Fruit fly (Drosophila melanogaster): Measurements from ENCODE around the gene bel.

DNA sequence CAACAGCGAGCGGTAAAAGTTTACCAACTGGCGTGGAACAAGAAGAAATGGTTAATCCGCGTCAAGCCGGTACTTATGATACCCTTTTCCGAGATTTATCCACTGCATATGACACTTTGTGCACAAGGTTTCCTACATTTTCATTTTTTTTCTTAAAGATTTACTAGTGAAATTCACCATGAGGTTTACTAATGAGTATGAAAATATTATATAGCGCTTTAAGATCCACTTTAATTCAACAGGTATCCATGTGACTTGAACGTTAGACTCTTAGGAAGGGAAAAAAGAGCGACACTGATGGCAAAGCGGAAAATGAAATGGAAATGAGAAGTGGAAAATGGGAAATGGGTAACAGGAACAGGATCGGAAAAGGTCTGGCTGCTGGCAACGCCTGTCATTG lies 21.9 kb downstream of the bel start:
- TF ChIP-seq CG14711 (tag; optimal IDR thresholded peaks at IDR 0.05) (no peak), CG1620 (GFP tag; optimal IDR thresholded peaks at IDR 0.05) (no peak), Hr96 (GFP tag; optimal IDR thresholded peaks at IDR 0.05) (no peak), cic (GFP tag; optimal IDR thresholded peaks at IDR 0.05) (no peak), Mnt (GFP tag; optimal IDR thresholded peaks at IDR 0.05) (no peak), Crg-1 (GFP tag; optimal IDR thresholded peaks at IDR 0.05) (no peak)

Data from whole organism, adult.